Fruit fly (Drosophila melanogaster): ENCODE results near the gene CG3246.

CG3246 gene

DNA sequence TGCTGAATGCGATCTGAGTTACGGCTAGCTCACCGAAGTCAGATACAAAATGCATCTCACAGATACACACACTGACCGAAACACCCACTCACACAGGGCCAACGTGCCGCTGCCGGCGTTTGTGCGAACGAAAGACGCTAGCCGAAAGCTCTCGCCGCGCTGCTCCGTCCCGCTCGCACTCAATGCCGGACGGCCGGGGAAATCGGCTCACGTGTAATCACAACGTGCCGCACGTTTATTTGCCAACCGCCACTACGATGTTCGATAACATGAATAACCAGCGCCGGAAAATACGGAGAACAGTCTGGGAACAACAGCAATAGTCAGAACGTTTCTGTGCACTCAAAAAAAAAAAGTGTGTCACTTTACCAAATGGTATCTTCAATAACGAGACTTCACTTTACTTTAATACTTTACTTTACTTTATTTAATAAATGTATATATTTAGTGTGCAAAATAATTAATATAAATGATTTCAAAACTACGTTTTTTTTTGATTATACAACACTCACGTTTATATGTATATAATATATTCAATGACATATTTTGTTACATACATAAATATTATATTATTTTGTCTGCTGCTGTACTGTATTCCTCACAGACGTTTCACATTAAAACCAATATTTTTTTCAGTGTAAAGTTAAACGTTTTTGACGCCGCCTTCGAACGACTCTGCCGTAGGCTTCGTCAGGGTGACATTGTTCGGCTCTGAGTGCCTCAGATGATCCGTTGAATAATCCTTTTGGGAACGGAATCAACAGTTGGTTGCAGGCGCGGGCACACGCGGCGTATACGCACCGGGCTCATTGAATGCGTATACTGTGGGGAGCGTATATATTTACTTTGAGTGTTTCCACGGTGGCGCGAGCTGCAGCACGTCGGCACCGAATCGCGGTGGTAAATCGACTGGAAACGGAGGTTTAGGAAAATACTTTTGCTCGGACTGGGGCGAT is 45.7 kb upstream of the CG3246 start, which contains the start of gene tim (continued):
- peak in 1 of 2 experiments; percentile 31 for TF ChIP-seq dpn (GFP tag; optimal IDR thresholded peaks at IDR 0.05)
- peak in 1 of 2 experiments; percentile 50 for TF ChIP-seq bsh (GFP tag; optimal IDR thresholded peaks at IDR 0.05)
- peak; percentile 48 for TF ChIP-seq CG18262 (tag; optimal IDR thresholded peaks at IDR 0.05)
- no peak for TF ChIP-seq CG4617 (GFP tag; optimal IDR thresholded peaks at IDR 0.05; ENCODE audit: borderline replicate concordance)
- no peak for TF ChIP-seq pzg (GFP tag; optimal IDR thresholded peaks at IDR 0.05)
- no peak for TF ChIP-seq Sox100B (GFP tag; optimal IDR thresholded peaks at IDR 0.05)
- TF ChIP-seq onecut (GFP tag; IDR thresholded peaks at IDR 0.05): no peak
- TF ChIP-seq CG16813 (GFP tag; IDR thresholded peaks at IDR 0.05; ENCODE audit: partially characterized antibody): no peak
- TF ChIP-seq CG1603 (tag; optimal IDR thresholded peaks at IDR 0.05): no peak
- TF ChIP-seq NC2α (GFP tag; optimal IDR thresholded peaks at IDR 0.05): no peak
- TF ChIP-seq al (GFP tag; IDR thresholded peaks at IDR 0.05): no peak
- peak; percentile 63 for TF ChIP-seq CG12391 (tag; optimal IDR thresholded peaks at IDR 0.05)
- no peak for TF ChIP-seq CG17912 (GFP tag; optimal IDR thresholded peaks at IDR 0.05)
- peak; percentile 15 for TF ChIP-seq gsb-n (tag; optimal IDR thresholded peaks at IDR 0.05)
- peak; percentile 72 for TF ChIP-seq Deaf1 (tag; optimal IDR thresholded peaks at IDR 0.05)
- TF ChIP-seq Trl (optimal IDR thresholded peaks at IDR 0.05): no peak
- TF ChIP-seq Trl (GFP tag; optimal IDR thresholded peaks at IDR 0.05): no peak
- no peak for TF ChIP-seq CG6813 (GFP tag; optimal IDR thresholded peaks at IDR 0.05)
- TF ChIP-seq trh (GFP tag; optimal IDR thresholded peaks at IDR 0.05): no peak
- TF ChIP-seq mirr (GFP tag; optimal IDR thresholded peaks at IDR 0.05): no peak
- TF ChIP-seq CG3281 (GFP tag; optimal IDR thresholded peaks at IDR 0.05): no peak
- TF ChIP-seq hb (GFP tag; IDR thresholded peaks at IDR 0.05; ENCODE audit: partially characterized antibody): no peak
- TF ChIP-seq ssp (GFP tag; IDR thresholded peaks at IDR 0.05): no peak
- TF ChIP-seq CG1792 (GFP tag; optimal IDR thresholded peaks at IDR 0.05): no peak
- TF ChIP-seq vvl (GFP tag; IDR thresholded peaks at IDR 0.05): peak; percentile 46
- TF ChIP-seq sens (GFP tag): peak; percentile 84
- TF ChIP-seq ind (GFP tag; optimal IDR thresholded peaks at IDR 0.05): peak; percentile 28
- TF ChIP-seq abd-A (tag; optimal IDR thresholded peaks at IDR 0.05): no peak
- TF ChIP-seq CG8924 (tag; optimal IDR thresholded peaks at IDR 0.05): peak; percentile 48
- TF ChIP-seq Pdp1 (GFP tag; optimal IDR thresholded peaks at IDR 0.05): peak in 1 of 2 experiments; percentile 76
- TF ChIP-seq Gsc (GFP tag; IDR thresholded peaks at IDR 0.05): no peak
- no peak for TF ChIP-seq Doc3 (GFP tag; IDR thresholded peaks at IDR 0.05; ENCODE audit: partially characterized antibody)
- TF ChIP-seq Kr (GFP tag; optimal IDR thresholded peaks at IDR 0.05): no peak
- no peak for TF ChIP-seq CG8478 (optimal IDR thresholded peaks at IDR 0.05)
- 0 out of 2 replicates have a peak, but pooled peaks have one; percentile 14 for TF ChIP-seq ap (GFP tag; IDR thresholded peaks at IDR 0.05)
- peak; percentile 5 for TF ChIP-seq run (tag; optimal IDR thresholded peaks at IDR 0.05)
- TF ChIP-seq CG10654 (GFP tag; optimal IDR thresholded peaks at IDR 0.05): peak; percentile 16
- peak; percentile 57 for TF ChIP-seq CG30403 (GFP tag; optimal IDR thresholded peaks at IDR 0.05)
- peak; percentile 43 for TF ChIP-seq org-1 (GFP tag; optimal IDR thresholded peaks at IDR 0.05)
- TF ChIP-seq Dip3 (GFP tag; optimal IDR thresholded peaks at IDR 0.05): no peak
- peak; percentile 47 for TF ChIP-seq fd96Cb (tag; optimal IDR thresholded peaks at IDR 0.05)
- no peak for TF ChIP-seq Six4 (GFP tag; optimal IDR thresholded peaks at IDR 0.05)
- no peak for TF ChIP-seq Fer1 (GFP tag; optimal IDR thresholded peaks at IDR 0.05)
- TF ChIP-seq CG13296 (GFP tag; optimal IDR thresholded peaks at IDR 0.05): no peak
- peak; percentile 56 for TF ChIP-seq CG13424 (tag; optimal IDR thresholded peaks at IDR 0.05)
- TF ChIP-seq PHDP (tag; optimal IDR thresholded peaks at IDR 0.05): peak; percentile 66
- no peak for TF ChIP-seq D (optimal IDR thresholded peaks at IDR 0.05)
- peak; percentile 29 for TF ChIP-seq D (GFP tag; optimal IDR thresholded peaks at IDR 0.05)
- peak; percentile 36 for TF ChIP-seq odd (GFP tag; optimal IDR thresholded peaks at IDR 0.05)
